Fruit fly (Drosophila melanogaster): ENCODE results near the gene Rev1.

The Rev1 gene

DNA sequence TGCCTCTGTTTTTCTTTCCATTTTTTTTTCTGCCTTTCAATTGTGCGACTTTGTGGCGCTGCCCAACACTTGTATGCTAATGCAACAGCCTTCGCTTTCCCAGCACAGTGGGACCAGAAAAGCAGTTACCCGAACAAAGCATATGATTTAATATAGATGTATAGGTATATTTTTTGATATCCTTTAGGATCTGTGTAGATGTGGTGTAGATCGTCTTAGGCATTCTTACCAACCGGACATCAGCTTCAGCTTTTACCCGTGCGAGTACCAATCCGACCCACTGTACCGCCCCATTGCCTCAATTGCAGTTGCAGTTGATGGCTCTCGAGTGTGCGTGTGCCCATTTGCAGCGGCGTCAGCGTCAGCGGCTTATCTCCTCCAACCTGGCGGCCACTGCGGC is 17.7 kb upstream of the Rev1 start:
- TF ChIP-seq Hr78 (GFP tag; optimal IDR thresholded peaks at IDR 0.05), result no peak
- TF ChIP-seq foxo (GFP tag; optimal IDR thresholded peaks at IDR 0.05), result peak in 1 of 2 experiments; percentile 36
- TF ChIP-seq CrebA (GFP tag; optimal IDR thresholded peaks at IDR 0.05; ENCODE audit: borderline replicate concordance), result no peak
- TF ChIP-seq br (GFP tag; optimal IDR thresholded peaks at IDR 0.05), result peak; percentile 24
- TF ChIP-seq h (GFP tag; optimal IDR thresholded peaks at IDR 0.05), result peak; percentile 10
- TF ChIP-seq Hr83 (GFP tag; optimal IDR thresholded peaks at IDR 0.05; ENCODE audit: poor library complexity, severe bottlenecking), result no peak
- peak; percentile 27 for TF ChIP-seq ey (GFP tag; optimal IDR thresholded peaks at IDR 0.05)
- TF ChIP-seq fru (GFP tag; optimal IDR thresholded peaks at IDR 0.05), result peak; percentile 34
- no peak for TF ChIP-seq dmrt93B (GFP tag; optimal IDR thresholded peaks at IDR 0.05)
- TF ChIP-seq N (GFP tag; optimal IDR thresholded peaks at IDR 0.05), result no peak
- TF ChIP-seq OdsH (GFP tag; optimal IDR thresholded peaks at IDR 0.05), result peak; percentile 3
- TF ChIP-seq Sp1 (GFP tag; optimal IDR thresholded peaks at IDR 0.05), result no peak
- peak; percentile 30 for TF ChIP-seq rgr (GFP tag; optimal IDR thresholded peaks at IDR 0.05)

DNA sequence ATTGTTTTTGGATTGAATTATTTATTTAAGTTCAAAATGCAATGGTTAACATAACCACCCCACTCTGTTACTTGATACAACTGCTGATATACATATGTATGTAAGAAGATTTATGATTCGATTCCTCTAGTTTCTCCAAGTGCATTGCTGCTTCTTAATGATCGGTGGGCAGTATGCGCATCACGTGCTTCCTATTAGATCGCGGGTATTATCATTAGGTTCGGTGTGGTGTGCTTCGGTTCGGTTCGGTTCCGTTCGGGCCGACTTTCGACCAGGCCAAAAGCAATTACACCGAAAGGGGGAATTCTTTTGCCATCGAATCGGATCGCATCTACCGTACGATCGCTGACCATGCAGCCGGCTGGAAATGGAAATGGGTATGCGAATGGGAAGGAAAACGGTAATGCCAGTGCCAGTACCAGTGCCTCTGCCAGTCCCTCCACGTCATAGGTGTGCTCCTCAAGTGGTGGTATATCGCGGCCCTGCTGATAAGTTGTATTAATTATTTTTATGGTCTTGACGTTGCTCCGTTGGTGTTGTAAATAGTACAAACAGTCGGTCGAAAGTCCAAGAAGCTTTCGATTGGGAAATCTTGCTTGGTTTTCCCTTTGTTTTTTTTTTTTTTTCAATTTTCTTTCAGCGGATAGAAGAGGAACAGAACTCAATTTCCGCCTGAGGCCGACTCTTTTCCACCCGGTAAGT is 16.7 kb upstream of the Rev1 start:
- no peak for TF ChIP-seq foxo (GFP tag; optimal IDR thresholded peaks at IDR 0.05)
- no peak for TF ChIP-seq Rel (GFP tag; optimal IDR thresholded peaks at IDR 0.05)
- peak; percentile 76 for TF ChIP-seq Rel (tag; optimal IDR thresholded peaks at IDR 0.05)
- no peak for TF ChIP-seq sage (GFP tag; optimal IDR thresholded peaks at IDR 0.05)
- TF ChIP-seq CrebA (GFP tag; optimal IDR thresholded peaks at IDR 0.05; ENCODE audit: borderline replicate concordance), result no peak

dm6 chr3L:638031-638414 is 16.1 kb upstream of the Rev1 start:
- TF ChIP-seq brk (GFP tag; optimal IDR thresholded peaks at IDR 0.05), result no peak
- TF ChIP-seq rgr (GFP tag; optimal IDR thresholded peaks at IDR 0.05), result no peak

- TF ChIP-seq Rel (GFP tag; optimal IDR thresholded peaks at IDR 0.05) (no peak), Rel (tag; optimal IDR thresholded peaks at IDR 0.05) (peak; percentile 37), psq (GFP tag; optimal IDR thresholded peaks at IDR 0.05) (no peak), Sp1 (GFP tag; optimal IDR thresholded peaks at IDR 0.05) (peak; percentile 71)
Observed at dm6 chr3L:638757-639353, 15.3 kb upstream of the Rev1 start.

DNA sequence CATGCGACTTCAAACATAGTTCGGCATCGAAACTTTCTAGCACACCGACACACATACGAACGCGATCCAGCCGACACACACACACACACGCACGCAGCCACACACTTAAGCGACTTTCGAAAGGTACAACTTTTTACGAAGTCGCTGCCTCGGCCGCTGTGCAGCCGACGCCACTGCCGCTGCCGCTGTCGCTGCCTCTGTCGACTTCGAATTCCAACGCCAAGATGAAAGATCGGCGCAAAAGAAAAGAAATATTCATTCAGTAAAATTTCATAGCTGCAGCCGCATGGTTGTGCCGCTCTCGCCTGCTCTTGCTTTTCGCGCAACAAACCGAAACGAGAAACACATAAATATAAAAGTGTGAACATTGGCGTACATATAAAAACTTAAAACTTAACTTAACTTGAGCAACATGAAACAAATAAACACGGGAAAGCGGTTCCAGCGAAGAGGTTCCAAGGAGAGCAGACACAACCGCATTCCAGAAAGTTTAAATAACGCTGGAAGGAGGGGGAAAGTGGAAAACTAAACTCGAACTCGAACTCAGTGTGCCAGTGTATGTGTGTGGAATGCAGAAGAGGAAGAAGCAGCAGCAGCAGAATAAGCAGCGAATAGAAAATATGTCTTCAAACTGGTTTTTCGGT is 14.6 kb upstream of the Rev1 start:
- TF ChIP-seq jim (GFP tag; optimal IDR thresholded peaks at IDR 0.05) (no peak), Dif (GFP tag; optimal IDR thresholded peaks at IDR 0.05; ENCODE audit: partially characterized antibody) (peak; percentile 31), Dfd (GFP tag; optimal IDR thresholded peaks at IDR 0.05) (peak; percentile 58)

DNA sequence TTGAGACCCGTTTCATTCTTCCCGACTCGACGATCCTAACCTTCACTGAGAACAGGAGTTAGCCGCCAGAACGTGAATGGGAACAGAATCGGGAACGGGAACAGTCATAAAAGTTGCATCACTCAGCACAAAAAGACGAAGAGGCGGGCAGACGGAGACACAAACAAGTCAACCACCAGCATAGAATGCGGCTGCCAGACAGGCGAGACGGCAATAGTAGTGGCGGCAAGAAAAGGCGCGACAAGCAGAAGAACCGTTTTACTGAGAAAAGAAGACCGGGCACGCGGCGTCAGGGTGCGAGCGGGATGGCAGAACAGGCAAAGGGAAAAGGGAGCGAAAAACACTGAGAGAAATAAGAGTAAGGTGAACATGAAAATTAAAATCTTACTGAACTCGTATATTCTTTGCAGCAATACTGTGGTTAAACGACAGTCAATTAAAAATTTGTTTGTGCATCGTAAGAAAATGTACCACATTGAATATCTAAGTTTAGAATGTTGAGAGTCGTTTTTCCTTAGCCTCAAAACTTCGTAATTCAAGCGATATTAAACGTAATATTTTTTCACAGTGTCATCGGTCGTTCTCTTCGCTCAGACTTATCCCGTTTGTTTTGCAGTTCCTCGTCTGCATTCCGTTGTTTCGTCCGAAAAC is 13.7 kb upstream of the Rev1 start:
- TF ChIP-seq sv (GFP tag; optimal IDR thresholded peaks at IDR 0.05) (peak; percentile 85), br (GFP tag; optimal IDR thresholded peaks at IDR 0.05) (peak; percentile 93), woc (GFP tag; optimal IDR thresholded peaks at IDR 0.05) (peak; percentile 93), Hr83 (GFP tag; optimal IDR thresholded peaks at IDR 0.05; ENCODE audit: poor library complexity, severe bottlenecking) (no peak), HLH106 (tag; optimal IDR thresholded peaks at IDR 0.05) (peak; percentile 91), CG32264 (GFP tag; optimal IDR thresholded peaks at IDR 0.05) (peak; percentile 64), dsf (GFP tag; optimal IDR thresholded peaks at IDR 0.05; ENCODE audit: borderline replicate concordance) (peak; percentile 34), pan (optimal IDR thresholded peaks at IDR 0.05) (no peak), Dif (GFP tag; optimal IDR thresholded peaks at IDR 0.05; ENCODE audit: partially characterized antibody) (peak; percentile 16), GATAd (GFP tag; optimal IDR thresholded peaks at IDR 0.05) (no peak), Hnf4 (GFP tag; optimal IDR thresholded peaks at IDR 0.05) (peak; percentile 85), Sp1 (GFP tag; optimal IDR thresholded peaks at IDR 0.05) (peak; percentile 90), lola (GFP tag; optimal IDR thresholded peaks at IDR 0.05) (no peak), usp (GFP tag; optimal IDR thresholded peaks at IDR 0.05) (no peak), dl (GFP tag; optimal IDR thresholded peaks at IDR 0.05; ENCODE audit: insufficient read depth in 1 of 2, partially characterized antibody in 2 of 2) (no peak), psq (GFP tag; optimal IDR thresholded peaks at IDR 0.05) (peak; percentile 94), Abd-B (GFP tag; optimal IDR thresholded peaks at IDR 0.05) (no peak), OdsH (GFP tag; optimal IDR thresholded peaks at IDR 0.05) (peak; percentile 92), h (GFP tag; optimal IDR thresholded peaks at IDR 0.05) (peak; percentile 93), ey (GFP tag; optimal IDR thresholded peaks at IDR 0.05) (peak; percentile 91), Jra (GFP tag; optimal IDR thresholded peaks at IDR 0.05) (peak; percentile 35), jim (GFP tag; optimal IDR thresholded peaks at IDR 0.05) (no peak), CG9705 (GFP tag; optimal IDR thresholded peaks at IDR 0.05) (peak; percentile 79), tai (GFP tag; optimal IDR thresholded peaks at IDR 0.05) (peak; percentile 75), N (GFP tag; optimal IDR thresholded peaks at IDR 0.05) (no peak)

Measured in whole organism, wandering third instar larva.